Fruit fly (Drosophila melanogaster): ENCODE measurements around the gene CG15202.

The CG15202 gene

dm6 chrX:11108148-11108844 lies 34.0 kb upstream of the CG15202 start, which contains the start of gene Hsp60A (continued):
- no peak for TF ChIP-seq Gug (GFP tag; IDR thresholded peaks at IDR 0.05)
- TF ChIP-seq CG17328 (GFP tag; IDR thresholded peaks at IDR 0.05) = no peak
- no peak for TF ChIP-seq ap (GFP tag; IDR thresholded peaks at IDR 0.05)
- TF ChIP-seq CG2116 (GFP tag; optimal IDR thresholded peaks at IDR 0.05) = peak; percentile 74
- no peak for TF ChIP-seq dm (GFP tag; optimal IDR thresholded peaks at IDR 0.05)
- TF ChIP-seq Pdp1 (GFP tag; optimal IDR thresholded peaks at IDR 0.05) = peak in 1 of 2 experiments; percentile 96
- peak; percentile 87 for TF ChIP-seq HLH4C (GFP tag; IDR thresholded peaks at IDR 0.05; ENCODE audit: partially characterized antibody)
- peak; percentile 5 for TF ChIP-seq bab2 (GFP tag; optimal IDR thresholded peaks at IDR 0.05)
- TF ChIP-seq HLHmδ (GFP tag; optimal IDR thresholded peaks at IDR 0.05) = no peak
- peak in 1 of 2 experiments; percentile 9 for TF ChIP-seq crp (GFP tag; optimal IDR thresholded peaks at IDR 0.05)
- TF ChIP-seq CkIIα-i1 (GFP tag; IDR thresholded peaks at IDR 0.05) = no peak
- TF ChIP-seq CG4328 (GFP tag; optimal IDR thresholded peaks at IDR 0.05) = no peak
- peak; percentile 54 for TF ChIP-seq Fer3 (tag; optimal IDR thresholded peaks at IDR 0.05)
- peak; percentile 42 for TF ChIP-seq MESR4 (GFP tag; optimal IDR thresholded peaks at IDR 0.05)
- TF ChIP-seq da (GFP tag; optimal IDR thresholded peaks at IDR 0.05) = no peak
- TF ChIP-seq CG34376 (GFP tag; optimal IDR thresholded peaks at IDR 0.05) = peak; percentile 6
- TF ChIP-seq CG8290 (GFP tag; optimal IDR thresholded peaks at IDR 0.05) = no peak
- no peak for TF ChIP-seq CG8290 (tag; optimal IDR thresholded peaks at IDR 0.05)
- TF ChIP-seq ase (GFP tag; IDR thresholded peaks at IDR 0.05) = peak; percentile 31; the same call in 1 of the 3 replicates
- no peak for TF ChIP-seq CG8359 (GFP tag; optimal IDR thresholded peaks at IDR 0.05; ENCODE audit: borderline replicate concordance)
- TF ChIP-seq pita (GFP tag; optimal IDR thresholded peaks at IDR 0.05) = no peak
- TF ChIP-seq trh (GFP tag; optimal IDR thresholded peaks at IDR 0.05) = no peak
- TF ChIP-seq trem (tag; optimal IDR thresholded peaks at IDR 0.05) = peak; percentile 47
- TF ChIP-seq D (optimal IDR thresholded peaks at IDR 0.05) = no peak
- no peak for TF ChIP-seq D (GFP tag; optimal IDR thresholded peaks at IDR 0.05)
- TF ChIP-seq CG42726 (GFP tag; IDR thresholded peaks at IDR 0.05; ENCODE audit: partially characterized antibody) = no peak
- no peak for TF ChIP-seq BtbVII (GFP tag; optimal IDR thresholded peaks at IDR 0.05)
- no peak for TF ChIP-seq CG6254 (GFP tag; optimal IDR thresholded peaks at IDR 0.05)
- peak; percentile 15 for TF ChIP-seq kay (GFP tag; optimal IDR thresholded peaks at IDR 0.05)
- no peak for TF ChIP-seq CG12236 (GFP tag; optimal IDR thresholded peaks at IDR 0.05)
- peak; percentile 81 for TF ChIP-seq inv (GFP tag; IDR thresholded peaks at IDR 0.05; ENCODE audit: partially characterized antibody)
- 0 out of 3 replicates have a peak, but pooled peaks have one; percentile 13 for TF ChIP-seq otp (GFP tag; IDR thresholded peaks at IDR 0.05)
- TF ChIP-seq Dip3 (GFP tag; optimal IDR thresholded peaks at IDR 0.05) = peak; percentile 16
- no peak for TF ChIP-seq Tbp (GFP tag; optimal IDR thresholded peaks at IDR 0.05)
- peak; percentile 56 for TF ChIP-seq CG9817 (tag; optimal IDR thresholded peaks at IDR 0.05)
- TF ChIP-seq Mad (GFP tag; optimal IDR thresholded peaks at IDR 0.05) = peak; percentile 58
- no peak for TF ChIP-seq CG2889 (GFP tag; IDR thresholded peaks at IDR 0.05)
- TF ChIP-seq CoRest (tag; optimal IDR thresholded peaks at IDR 0.05) = peak; percentile 69
- TF ChIP-seq Opbp (GFP tag; IDR thresholded peaks at IDR 0.05; ENCODE audit: partially characterized antibody) = peak; percentile 69; the same call in 2 of the 3 replicates
- no peak for TF ChIP-seq ewg (GFP tag; optimal IDR thresholded peaks at IDR 0.05)
- no peak for TF ChIP-seq CG17802 (tag; optimal IDR thresholded peaks at IDR 0.05)
- TF ChIP-seq mirr (GFP tag; optimal IDR thresholded peaks at IDR 0.05) = no peak
- no peak for TF ChIP-seq ftz-f1 (GFP tag; optimal IDR thresholded peaks at IDR 0.05)
- TF ChIP-seq CG8765 (GFP tag; IDR thresholded peaks at IDR 0.05) = no peak
- 0 out of 3 replicates have a peak, but pooled peaks have one; percentile 8 for TF ChIP-seq CG11456 (GFP tag; IDR thresholded peaks at IDR 0.05)
- no peak for TF ChIP-seq schlank (tag; optimal IDR thresholded peaks at IDR 0.05)
- TF ChIP-seq cg (GFP tag; optimal IDR thresholded peaks at IDR 0.05) = peak; percentile 63
- TF ChIP-seq nau (GFP tag; optimal IDR thresholded peaks at IDR 0.05) = no peak
- TF ChIP-seq HmgD (GFP tag; optimal IDR thresholded peaks at IDR 0.05) = no peak
- TF ChIP-seq CG16815 (GFP tag; optimal IDR thresholded peaks at IDR 0.05) = no peak

Measured in whole organism, embryonic.